Fruit fly (Drosophila melanogaster) whole organism, pupa: ENCODE results near the gene Chd64.
A peak's percentile ranks its signal among the peaks of the same experiment; 100 is the strongest.

ENCODE experiments used
- CG10348 ChIP-seq: fragments of 200-800 bp; sonication (Bioruptor generic); IDR thresholded peaks from 2 replicates; pipeline ENCODE4 v1.3.6; 2022; ENCODE audit warnings: missing biosample characterization, missing genetic modification characterization
- CG12605 ChIP-seq: fragments of 200-800 bp; sonication (Bioruptor generic); IDR thresholded peaks from 2 replicates; pipeline ENCODE4 v1.3.6; 2022; ENCODE audit warnings: missing biosample characterization, missing genetic modification characterization
- CG13204 ChIP-seq: fragments of 200-800 bp; sonication (Bioruptor generic); optimal IDR thresholded peaks from 2 replicates; lab custom pipeline; 2018; ENCODE audit warnings: missing biosample characterization, mild to moderate bottlenecking, missing genetic modification characterization, moderate library complexity
- CG14655 ChIP-seq: fragments of 200-800 bp; sonication (Bioruptor generic); optimal IDR thresholded peaks from 3 replicates; lab custom pipeline; 2017; ENCODE audit warnings: mild to moderate bottlenecking, missing biosample characterization, missing genetic modification reagents, missing genetic modification characterization
- CG15710 ChIP-seq: fragments of 200-800 bp; sonication (Bioruptor generic); optimal IDR thresholded peaks from 2 replicates; lab custom pipeline; 2018; ENCODE audit warnings: missing biosample characterization, mild to moderate bottlenecking, missing genetic modification characterization, moderate library complexity
- CG17806 ChIP-seq: fragments of 200-800 bp; sonication (Bioruptor generic); optimal IDR thresholded peaks from 2 replicates; lab custom pipeline; 2018; ENCODE audit warnings: missing biosample characterization, mild to moderate bottlenecking, missing genetic modification characterization, moderate library complexity
- CG32121 ChIP-seq: fragments of 200-800 bp; sonication (Bioruptor generic); IDR thresholded peaks from 2 replicates; pipeline ENCODE4 v1.3.6; 2022; ENCODE audit warnings: missing biosample characterization, missing genetic modification characterization
- CG34367 ChIP-seq: fragments of 200-800 bp; sonication (Bioruptor generic); optimal IDR thresholded peaks from 2 replicates; lab custom pipeline; 2018; ENCODE audit warnings: missing biosample characterization, mild to moderate bottlenecking, missing genetic modification characterization
- CG4496 ChIP-seq: fragments of 200-800 bp; sonication (Bioruptor generic); IDR thresholded peaks from 3 replicates; pipeline ENCODE4 v1.3.6; 2022; ENCODE audit warnings: missing biosample characterization, missing genetic modification characterization
- CG8159 ChIP-seq: fragments of 200-800 bp; sonication (Bioruptor generic); optimal IDR thresholded peaks from 3 replicates; lab custom pipeline; 2018; ENCODE audit warnings: missing biosample characterization, mild to moderate bottlenecking, missing genetic modification characterization, moderate library complexity
- CG8301 ChIP-seq: fragments of 200-800 bp; sonication (Bioruptor generic); optimal IDR thresholded peaks from 2 replicates; lab custom pipeline; 2018; ENCODE audit warnings: missing biosample characterization, mild to moderate bottlenecking, missing genetic modification characterization
- CG9948 ChIP-seq: fragments of 200-800 bp; sonication (Bioruptor generic); optimal IDR thresholded peaks from 2 replicates; lab custom pipeline; 2018; ENCODE audit warnings: missing biosample characterization, mild to moderate bottlenecking, missing genetic modification characterization, moderate library complexity
- D1 ChIP-seq: fragments of 200-800 bp; sonication (Bioruptor generic); optimal IDR thresholded peaks from 2 replicates; lab custom pipeline; 2018; ENCODE audit warnings: missing biosample characterization, mild to moderate bottlenecking, missing genetic modification characterization, moderate library complexity
- EcR ChIP-seq: fragments of 200-800 bp; sonication (Bioruptor generic); optimal IDR thresholded peaks from 3 replicates; lab custom pipeline; 2019; ENCODE audit warnings: missing biosample characterization, missing genetic modification characterization, mild to moderate bottlenecking, moderate library complexity, missing genetic modification reagents
- Ets98B ChIP-seq: fragments of 200-800 bp; sonication (Bioruptor generic); IDR thresholded peaks from 2 replicates; pipeline ENCODE4 v1.3.6; 2022; ENCODE audit warnings: missing biosample characterization, missing genetic modification characterization
- Pif1A ChIP-seq: fragments of 200-800 bp; sonication (Bioruptor generic); optimal IDR thresholded peaks from 3 replicates; lab custom pipeline; 2016; ENCODE audit warnings: missing biosample characterization, missing genetic modification characterization
- Pif1B ChIP-seq: fragments of 200-800 bp; sonication (Bioruptor generic); optimal IDR thresholded peaks from 3 replicates; lab custom pipeline; 2016; ENCODE audit warnings: missing biosample characterization, missing genetic modification characterization
- Snoo ChIP-seq: fragments of 200-800 bp; sonication (Bioruptor generic); optimal IDR thresholded peaks from 3 replicates; lab custom pipeline; 2017; ENCODE audit warnings: missing biosample characterization, mild to moderate bottlenecking, missing genetic modification characterization, inconsistent platforms
- fd96Ca ChIP-seq: fragments of 200-800 bp; sonication (Bioruptor generic); IDR thresholded peaks from 3 replicates; pipeline ENCODE4 v1.3.6; 2022; ENCODE audit warnings: missing biosample characterization, missing genetic modification characterization
- gl ChIP-seq: fragments of 200-800 bp; sonication (Bioruptor generic); optimal IDR thresholded peaks from 2 replicates; lab custom pipeline; 2018; ENCODE audit warnings: missing biosample characterization, mild to moderate bottlenecking, missing genetic modification characterization
- rn ChIP-seq: fragments of 200-800 bp; sonication (Bioruptor generic); IDR thresholded peaks from 2 replicates; pipeline ENCODE4 v1.3.6; 2022; ENCODE audit warnings: missing biosample characterization, missing genetic modification characterization

Chd64 gene

DNA sequence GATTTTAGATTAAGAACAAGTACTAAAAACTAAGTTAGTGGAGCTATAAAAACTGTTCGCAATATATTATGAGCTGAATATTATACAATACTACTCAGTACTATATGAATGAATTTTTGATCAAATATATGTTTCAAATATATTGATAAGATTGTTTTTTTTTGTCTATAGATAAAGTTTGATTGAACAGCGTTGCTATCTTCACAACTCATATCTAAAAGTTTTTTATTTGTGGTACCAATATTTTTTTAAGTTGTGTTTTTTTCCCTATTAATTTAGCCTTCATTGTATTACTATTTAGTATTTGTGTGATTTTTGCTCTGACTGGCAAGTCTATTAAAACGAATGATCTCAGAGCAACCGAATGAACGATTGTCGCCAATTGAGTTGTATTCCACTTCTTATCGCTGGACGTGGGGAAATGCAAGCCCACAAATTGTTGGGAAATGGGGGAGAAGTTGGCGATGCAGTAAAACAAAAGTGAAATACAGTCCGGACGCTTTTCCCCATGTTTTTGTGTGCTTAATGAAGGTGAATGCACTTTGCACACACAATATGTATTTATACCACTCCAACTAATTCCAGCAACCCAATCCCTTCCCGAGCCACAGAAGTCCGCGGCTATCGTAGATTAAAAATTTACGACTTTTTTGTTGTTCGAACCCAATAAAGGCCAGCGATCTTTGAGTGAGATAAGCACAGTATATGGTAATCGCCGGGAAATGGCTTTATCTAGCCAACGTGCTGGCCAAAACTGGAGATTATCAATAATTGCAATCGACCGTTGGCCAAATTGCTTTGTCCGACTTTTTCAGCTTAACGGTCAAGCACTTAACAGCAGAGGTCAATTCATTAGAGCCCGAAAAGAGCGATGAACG, 5.5 kb downstream of the Chd64 start:
- TF ChIP-seq CG32121, result peak; percentile 59; the same call in 1 of the 2 replicates
- TF ChIP-seq CG13204 (GFP tag; lab: Kevin White, UChicago), result no peak
- TF ChIP-seq CG9948 (tag; lab: Kevin White, UChicago), result peak; percentile 8
- TF ChIP-seq CG4496, result peak; percentile 43; the same call in 1 of the 3 replicates
- TF ChIP-seq CG15710 (tag; lab: Kevin White, UChicago), result no peak
- peak; percentile 36 for TF ChIP-seq CG17806 (tag; lab: Kevin White, UChicago)
- TF ChIP-seq Pif1A (GFP tag; lab: Kevin White, UChicago), result no peak
- TF ChIP-seq Pif1B (GFP tag; lab: Kevin White, UChicago), result no peak
- no peak for TF ChIP-seq Snoo (tag; lab: Kevin White, UChicago)
- TF ChIP-seq rn, result no peak
- no peak for TF ChIP-seq CG34367
- peak; percentile 36; the same call in 1 of the 2 replicates for TF ChIP-seq CG12605
- TF ChIP-seq CG8159 (tag; lab: Kevin White, UChicago), result peak; percentile 47
- TF ChIP-seq CG10348, result no peak
- no peak for TF ChIP-seq D1
- TF ChIP-seq CG14655 (GFP tag; lab: Kevin White, UChicago), result no peak
- no peak for TF ChIP-seq fd96Ca (GFP tag; lab: Robert Waterston, UW)
- peak; percentile 63 for TF ChIP-seq EcR (GFP tag; lab: Kevin White, UChicago)
- no peak for TF ChIP-seq gl (tag; lab: Kevin White, UChicago)
- peak; percentile 46; the same call in 1 of the 2 replicates for TF ChIP-seq Ets98B (GFP tag; lab: Robert Waterston, UW)
- TF ChIP-seq CG8301 (tag; lab: Kevin White, UChicago), result peak; percentile 40

- no peak for TF ChIP-seq Pif1A (GFP tag; lab: Kevin White, UChicago)
- no peak for TF ChIP-seq Pif1B (GFP tag; lab: Kevin White, UChicago)
- TF ChIP-seq CG12605, result no peak
- no peak for TF ChIP-seq CG13204 (GFP tag; lab: Kevin White, UChicago)
- no peak for TF ChIP-seq fd96Ca (GFP tag; lab: Robert Waterston, UW)
- TF ChIP-seq EcR (GFP tag; lab: Kevin White, UChicago), result no peak
- no peak for TF ChIP-seq CG15710 (tag; lab: Kevin White, UChicago)
- no peak for TF ChIP-seq Snoo (tag; lab: Kevin White, UChicago)
Measured at dm6 chr3L:4115701-4116100, 6.5 kb downstream of the Chd64 start.

- no peak for TF ChIP-seq CG15710 (tag; lab: Kevin White, UChicago)
- no peak for TF ChIP-seq CG10348
- TF ChIP-seq CG8301 (tag; lab: Kevin White, UChicago), result no peak
- TF ChIP-seq EcR (GFP tag; lab: Kevin White, UChicago), result no peak
- no peak for TF ChIP-seq CG17806 (tag; lab: Kevin White, UChicago)
- TF ChIP-seq CG34367, result no peak
- no peak for TF ChIP-seq Pif1B (GFP tag; lab: Kevin White, UChicago)
- TF ChIP-seq Pif1A (GFP tag; lab: Kevin White, UChicago), result no peak
- no peak for TF ChIP-seq CG4496
- no peak for TF ChIP-seq CG32121
- TF ChIP-seq D1, result no peak
Measured at dm6 chr3L:4115107-4115506, 7.1 kb downstream of the Chd64 start.

- no peak for TF ChIP-seq CG8159 (tag; lab: Kevin White, UChicago)
- TF ChIP-seq CG13204 (GFP tag; lab: Kevin White, UChicago), result no peak
- no peak for TF ChIP-seq Ets98B (GFP tag; lab: Robert Waterston, UW)
- no peak for TF ChIP-seq Pif1A (GFP tag; lab: Kevin White, UChicago)
- no peak for TF ChIP-seq EcR (GFP tag; lab: Kevin White, UChicago)
- TF ChIP-seq CG10348, result no peak
- TF ChIP-seq CG9948 (tag; lab: Kevin White, UChicago), result no peak
- no peak for TF ChIP-seq gl (tag; lab: Kevin White, UChicago)
- TF ChIP-seq rn, result no peak
- no peak for TF ChIP-seq D1
- TF ChIP-seq CG14655 (GFP tag; lab: Kevin White, UChicago), result no peak
- TF ChIP-seq Snoo (tag; lab: Kevin White, UChicago), result no peak
- no peak for TF ChIP-seq CG15710 (tag; lab: Kevin White, UChicago)
- TF ChIP-seq CG4496, result no peak
- TF ChIP-seq CG34367, result no peak
- TF ChIP-seq CG12605, result no peak
- TF ChIP-seq CG17806 (tag; lab: Kevin White, UChicago), result no peak
Measured at dm6 chr3L:4113998-4114397, 8.2 kb downstream of the Chd64 start.

- TF ChIP-seq CG10348 (no peak), CG32121 (no peak), EcR (GFP tag; lab: Kevin White, UChicago) (peak; percentile 92)
Measured at dm6 chr3L:4110212-4110611, 12.0 kb downstream of the Chd64 start.

dm6 chr3L:4108844-4109494, 13.2 kb downstream of the Chd64 start:
- peak; percentile 41 for TF ChIP-seq Pif1B (GFP tag; lab: Kevin White, UChicago)
- TF ChIP-seq CG8301 (tag; lab: Kevin White, UChicago), result peak; percentile 79
- TF ChIP-seq CG34367, result peak; percentile 41
- peak; percentile 58 for TF ChIP-seq Snoo (tag; lab: Kevin White, UChicago)
- TF ChIP-seq CG14655 (GFP tag; lab: Kevin White, UChicago), result peak; percentile 79
- no peak for TF ChIP-seq CG10348
- peak; percentile 59; the same call in 1 of the 3 replicates for TF ChIP-seq CG4496
- TF ChIP-seq CG32121, result peak; percentile 48
- no peak for TF ChIP-seq rn
- peak; percentile 63 for TF ChIP-seq CG9948 (tag; lab: Kevin White, UChicago)
- no peak for TF ChIP-seq D1
- TF ChIP-seq CG13204 (GFP tag; lab: Kevin White, UChicago), result peak; percentile 39
- peak; percentile 61 for TF ChIP-seq Ets98B (GFP tag; lab: Robert Waterston, UW)
- TF ChIP-seq CG8159 (tag; lab: Kevin White, UChicago), result peak; percentile 66
- peak; percentile 31 for TF ChIP-seq CG17806 (tag; lab: Kevin White, UChicago)
- no peak for TF ChIP-seq CG12605
- peak; percentile 55; the same call in 1 of the 3 replicates for TF ChIP-seq fd96Ca (GFP tag; lab: Robert Waterston, UW)
- TF ChIP-seq CG15710 (tag; lab: Kevin White, UChicago), result peak; percentile 69
- peak; percentile 15 for TF ChIP-seq gl (tag; lab: Kevin White, UChicago)
- peak; percentile 81 for TF ChIP-seq Pif1A (GFP tag; lab: Kevin White, UChicago)
- no peak for TF ChIP-seq EcR (GFP tag; lab: Kevin White, UChicago)
